Fruit fly (Drosophila melanogaster): ENCODE measurements around the gene CG18675.

- TF ChIP-seq CG7045 (GFP tag; optimal IDR thresholded peaks at IDR 0.05) (no peak), pad (GFP tag; optimal IDR thresholded peaks at IDR 0.05) (no peak), Clk (GFP tag; optimal IDR thresholded peaks at IDR 0.05) (no peak), Mnt (GFP tag; optimal IDR thresholded peaks at IDR 0.05) (peak; percentile 18), Crg-1 (GFP tag; optimal IDR thresholded peaks at IDR 0.05) (no peak), CG5204 (GFP tag; optimal IDR thresholded peaks at IDR 0.05) (no peak), CG33017 (tag; optimal IDR thresholded peaks at IDR 0.05) (peak; percentile 36), CG12768 (GFP tag; optimal IDR thresholded peaks at IDR 0.05) (no peak), tj (GFP tag; optimal IDR thresholded peaks at IDR 0.05) (no peak), kay (GFP tag; ENCODE audit: borderline replicate concordance) (no peak), CG11617 (GFP tag; optimal IDR thresholded peaks at IDR 0.05) (no peak)
Observed at dm6 chr3L:4242428-4242827, 68.7 kb downstream of the CG18675 start, which contains the start of gene pav.
